Worm (Caenorhabditis elegans): ENCODE results near the gene nhr-175.
A peak's percentile ranks its signal among the peaks of the same experiment; 100 is the strongest.

Gene nhr-175

DNA sequence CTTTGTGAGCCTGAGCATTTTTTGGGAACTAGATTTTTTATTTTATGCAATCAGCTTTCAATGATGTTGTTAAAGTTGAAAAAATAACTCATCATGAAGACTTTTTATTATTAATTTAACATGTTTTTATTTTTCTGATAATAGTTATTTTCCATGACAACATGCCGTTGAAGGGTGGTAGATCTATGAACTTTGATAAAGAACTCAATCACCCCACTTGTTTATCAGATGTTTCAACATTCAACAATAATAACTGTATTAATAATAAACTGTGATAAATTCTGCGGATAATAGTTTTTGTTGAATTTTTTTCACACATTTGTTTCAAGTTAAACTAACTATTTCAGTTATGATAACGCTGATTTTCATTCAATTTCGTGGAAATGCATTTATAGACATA lies 25.0 kb downstream of the nhr-175 start:
- TF ChIP-seq sem-4 (tag; optimal IDR thresholded peaks at IDR 0.05) (no peak), R02D3.7 (tag; optimal IDR thresholded peaks at IDR 0.05) (no peak), nhr-77 (tag; optimal IDR thresholded peaks at IDR 0.05) (no peak), ztf-11 (tag; optimal IDR thresholded peaks at IDR 0.05) (no peak), lin-11 (tag; optimal IDR thresholded peaks at IDR 0.05) (no peak), Y55F3AM.14 (GFP tag; optimal IDR thresholded peaks at IDR 0.05) (no peak), nhr-21 (tag; optimal IDR thresholded peaks at IDR 0.05) (peak; percentile 12), nhr-237 (tag; optimal IDR thresholded peaks at IDR 0.05) (no peak), lsy-2 (tag; optimal IDR thresholded peaks at IDR 0.05) (no peak), elt-3 (tag; optimal IDR thresholded peaks at IDR 0.05) (no peak), ztf-4 (tag; optimal IDR thresholded peaks at IDR 0.05) (no peak), unc-39 (tag; optimal IDR thresholded peaks at IDR 0.05) (no peak), crh-2 (tag; optimal IDR thresholded peaks at IDR 0.05) (no peak), aly-2 (tag; optimal IDR thresholded peaks at IDR 0.05) (no peak), nhr-23 (tag; optimal IDR thresholded peaks at IDR 0.05) (no peak), sma-9 (GFP tag; optimal IDR thresholded peaks at IDR 0.05) (peak; percentile 1), sma-9 (tag; optimal IDR thresholded peaks at IDR 0.05) (no peak)

- no peak for TF ChIP-seq unc-39 (tag; optimal IDR thresholded peaks at IDR 0.05)
- TF ChIP-seq fos-1 (tag; optimal IDR thresholded peaks at IDR 0.05) = peak; percentile 60
- peak; percentile 49 for TF ChIP-seq F13H6.1 (tag; optimal IDR thresholded peaks at IDR 0.05)
- no peak for TF ChIP-seq unc-55 (GFP tag; optimal IDR thresholded peaks at IDR 0.05)
- no peak for TF ChIP-seq snpc-4 (tag; optimal IDR thresholded peaks at IDR 0.05)
- TF ChIP-seq mbf-1 (tag; optimal IDR thresholded peaks at IDR 0.05) = no peak
- TF ChIP-seq crh-2 (tag; optimal IDR thresholded peaks at IDR 0.05) = peak; percentile 74
- TF ChIP-seq dmd-4 (tag; optimal IDR thresholded peaks at IDR 0.05) = no peak
- TF ChIP-seq ceh-16 (tag; optimal IDR thresholded peaks at IDR 0.05) = no peak
- peak; percentile 21 for TF ChIP-seq C34F6.9 (tag; optimal IDR thresholded peaks at IDR 0.05)
- TF ChIP-seq mdl-1 (tag; optimal IDR thresholded peaks at IDR 0.05) = peak in 1 of 2 experiments; percentile 5
- TF ChIP-seq Y55F3AM.14 (GFP tag; optimal IDR thresholded peaks at IDR 0.05) = no peak
- no peak for TF ChIP-seq lin-11 (tag; optimal IDR thresholded peaks at IDR 0.05)
- no peak for TF ChIP-seq nhr-6 (tag; optimal IDR thresholded peaks at IDR 0.05)
- no peak for TF ChIP-seq ztf-1 (GFP tag; conservative IDR thresholded peaks at IDR 0.05)
- no peak for TF ChIP-seq ZK546.5 (tag; optimal IDR thresholded peaks at IDR 0.05)
- TF ChIP-seq ceh-82 (tag; optimal IDR thresholded peaks at IDR 0.05) = no peak
- no peak for TF ChIP-seq aly-2 (tag; optimal IDR thresholded peaks at IDR 0.05)
- no peak for TF ChIP-seq mab-5 (tag; optimal IDR thresholded peaks at IDR 0.05)
- TF ChIP-seq lin-13 (GFP tag; optimal IDR thresholded peaks at IDR 0.05) = no peak
- no peak for TF ChIP-seq sem-4 (tag; optimal IDR thresholded peaks at IDR 0.05)
- TF ChIP-seq unc-62 (GFP tag; optimal IDR thresholded peaks at IDR 0.05) = no peak
- no peak for TF ChIP-seq egl-27 (tag; optimal IDR thresholded peaks at IDR 0.05)
- TF ChIP-seq gmeb-1 (tag; optimal IDR thresholded peaks at IDR 0.05) = no peak
- no peak for TF ChIP-seq lin-39 (tag; optimal IDR thresholded peaks at IDR 0.05)
- no peak for TF ChIP-seq peb-1 (tag; optimal IDR thresholded peaks at IDR 0.05)
- no peak for TF ChIP-seq alr-1 (tag; optimal IDR thresholded peaks at IDR 0.05)
- peak; percentile 71 for TF ChIP-seq sma-9 (GFP tag; optimal IDR thresholded peaks at IDR 0.05)
- TF ChIP-seq sma-9 (tag; optimal IDR thresholded peaks at IDR 0.05) = no peak
- TF ChIP-seq elt-3 (tag; optimal IDR thresholded peaks at IDR 0.05) = no peak
- no peak for TF ChIP-seq ztf-11 (tag; optimal IDR thresholded peaks at IDR 0.05)
- peak; percentile 53 for TF ChIP-seq nhr-129 (tag; optimal IDR thresholded peaks at IDR 0.05)
- no peak for TF ChIP-seq ama-1 (optimal IDR thresholded peaks at IDR 0.05)
- no peak for TF ChIP-seq nhr-11 (tag; optimal IDR thresholded peaks at IDR 0.05)
- no peak for TF ChIP-seq nhr-237 (tag; optimal IDR thresholded peaks at IDR 0.05)
- no peak for TF ChIP-seq R02D3.7 (tag; optimal IDR thresholded peaks at IDR 0.05)
- TF ChIP-seq skn-1 (tag; optimal IDR thresholded peaks at IDR 0.05) = no peak
- TF ChIP-seq nhr-12 (tag; optimal IDR thresholded peaks at IDR 0.05) = no peak
- no peak for TF ChIP-seq nhr-10 (tag; optimal IDR thresholded peaks at IDR 0.05)
- peak; percentile 53 for TF ChIP-seq nhr-25 (tag; optimal IDR thresholded peaks at IDR 0.05)
- TF ChIP-seq ztf-4 (tag; optimal IDR thresholded peaks at IDR 0.05) = peak; percentile 13
- peak; percentile 73 for TF ChIP-seq nhr-21 (tag; optimal IDR thresholded peaks at IDR 0.05)
- TF ChIP-seq nhr-77 (tag; optimal IDR thresholded peaks at IDR 0.05) = no peak
- peak in 1 of 2 experiments; percentile 1 for TF ChIP-seq lsy-2 (tag; optimal IDR thresholded peaks at IDR 0.05)
- TF ChIP-seq elt-1 (tag; optimal IDR thresholded peaks at IDR 0.05) = no peak
- TF ChIP-seq nhr-23 (tag; optimal IDR thresholded peaks at IDR 0.05) = no peak
- peak; percentile 58 for TF ChIP-seq blmp-1 (tag; optimal IDR thresholded peaks at IDR 0.05; ENCODE audit: insufficient read depth)
- TF ChIP-seq zag-1 (tag; optimal IDR thresholded peaks at IDR 0.05) = no peak
- peak; percentile 58 for TF ChIP-seq sma-3 (GFP tag; optimal IDR thresholded peaks at IDR 0.05)
Observed at ce11 chrV:13892457-13893375, 26.2 kb downstream of the nhr-175 start, which contains the start of gene sptl-3. TSS of gene sptl-3 (plus strand) at chrV:13893325.
